Worm (Caenorhabditis elegans): ENCODE results near the gene srv-1.

Gene srv-1

ce11 chrIII:6831312-6831711 is 18.9 kb upstream of the srv-1 start:
- TF ChIP-seq cog-1 (tag; optimal IDR thresholded peaks at IDR 0.05): no peak
- TF ChIP-seq med-1 (GFP tag; optimal IDR thresholded peaks at IDR 0.05; ENCODE audit: insufficient read depth): no peak
- TF ChIP-seq klf-2 (GFP tag; conservative IDR thresholded peaks at IDR 0.05): no peak
- no peak for TF ChIP-seq flt-1 (GFP tag; IDR thresholded peaks at IDR 0.05)
- TF ChIP-seq ztf-23 (GFP tag; IDR thresholded peaks at IDR 0.05): no peak
- TF ChIP-seq ref-1 (GFP tag; conservative IDR thresholded peaks at IDR 0.05): no peak
- TF ChIP-seq T22C8.4 (GFP tag; IDR thresholded peaks at IDR 0.05): no peak
- no peak for TF ChIP-seq ztf-29 (GFP tag; IDR thresholded peaks at IDR 0.05)
- no peak for TF ChIP-seq tab-1 (GFP tag; IDR thresholded peaks at IDR 0.05)

- TF ChIP-seq ztf-29 (GFP tag; IDR thresholded peaks at IDR 0.05) (no peak), ztf-23 (GFP tag; IDR thresholded peaks at IDR 0.05) (no peak), flt-1 (GFP tag; IDR thresholded peaks at IDR 0.05) (no peak), med-1 (GFP tag; optimal IDR thresholded peaks at IDR 0.05; ENCODE audit: insufficient read depth) (no peak), tab-1 (GFP tag; IDR thresholded peaks at IDR 0.05) (no peak), ref-1 (GFP tag; conservative IDR thresholded peaks at IDR 0.05) (no peak), klf-2 (GFP tag; conservative IDR thresholded peaks at IDR 0.05) (no peak), T22C8.4 (GFP tag; IDR thresholded peaks at IDR 0.05) (no peak), cog-1 (tag; optimal IDR thresholded peaks at IDR 0.05) (no peak)
Measured at ce11 chrIII:6837320-6837719, 12.9 kb upstream of the srv-1 start.

DNA sequence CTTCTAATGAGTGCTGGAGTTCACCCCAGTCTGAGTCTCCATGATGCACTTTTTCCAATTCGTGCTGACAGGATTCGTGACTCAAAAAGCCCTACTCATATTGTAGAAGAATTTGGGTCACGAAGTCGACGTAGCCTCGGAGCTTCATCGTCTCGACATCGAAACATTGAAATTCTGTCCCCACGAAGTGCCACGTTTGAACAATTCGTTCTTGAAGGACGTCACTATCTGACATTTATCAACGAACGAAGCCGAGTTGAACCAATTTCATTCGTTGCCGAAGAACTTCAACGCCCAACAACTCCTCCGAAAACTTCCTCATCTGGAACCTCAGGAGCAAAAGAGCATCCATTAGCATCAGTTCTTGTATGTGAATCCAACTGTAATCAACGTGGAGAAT is 11.1 kb upstream of the srv-1 start:
- no peak for TF ChIP-seq klf-2 (GFP tag; conservative IDR thresholded peaks at IDR 0.05)
- no peak for TF ChIP-seq ref-1 (GFP tag; conservative IDR thresholded peaks at IDR 0.05)
- no peak for TF ChIP-seq tab-1 (GFP tag; IDR thresholded peaks at IDR 0.05)
- TF ChIP-seq med-1 (GFP tag; optimal IDR thresholded peaks at IDR 0.05; ENCODE audit: insufficient read depth): no peak
- no peak for TF ChIP-seq cog-1 (tag; optimal IDR thresholded peaks at IDR 0.05)
- TF ChIP-seq ztf-29 (GFP tag; IDR thresholded peaks at IDR 0.05): no peak
- TF ChIP-seq T22C8.4 (GFP tag; IDR thresholded peaks at IDR 0.05): no peak
- TF ChIP-seq ztf-23 (GFP tag; IDR thresholded peaks at IDR 0.05): no peak

ce11 chrIII:6848654-6849204 is 1.5 kb upstream of the srv-1 start, which contains the start of gene dhhc-5:
Gene dhhc-5, minus strand, starts transcription at chrIII:6849059.
- TF ChIP-seq flt-1 (GFP tag; IDR thresholded peaks at IDR 0.05): no peak
- TF ChIP-seq ztf-29 (GFP tag; IDR thresholded peaks at IDR 0.05): no peak
- no peak for TF ChIP-seq ref-1 (GFP tag; conservative IDR thresholded peaks at IDR 0.05)
- no peak for TF ChIP-seq tab-1 (GFP tag; IDR thresholded peaks at IDR 0.05)
- no peak for TF ChIP-seq klf-2 (GFP tag; conservative IDR thresholded peaks at IDR 0.05)
- no peak for TF ChIP-seq med-1 (GFP tag; optimal IDR thresholded peaks at IDR 0.05; ENCODE audit: insufficient read depth)
- TF ChIP-seq T22C8.4 (GFP tag; IDR thresholded peaks at IDR 0.05): no peak
- no peak for TF ChIP-seq ztf-23 (GFP tag; IDR thresholded peaks at IDR 0.05)
- no peak for TF ChIP-seq cog-1 (tag; optimal IDR thresholded peaks at IDR 0.05)

DNA sequence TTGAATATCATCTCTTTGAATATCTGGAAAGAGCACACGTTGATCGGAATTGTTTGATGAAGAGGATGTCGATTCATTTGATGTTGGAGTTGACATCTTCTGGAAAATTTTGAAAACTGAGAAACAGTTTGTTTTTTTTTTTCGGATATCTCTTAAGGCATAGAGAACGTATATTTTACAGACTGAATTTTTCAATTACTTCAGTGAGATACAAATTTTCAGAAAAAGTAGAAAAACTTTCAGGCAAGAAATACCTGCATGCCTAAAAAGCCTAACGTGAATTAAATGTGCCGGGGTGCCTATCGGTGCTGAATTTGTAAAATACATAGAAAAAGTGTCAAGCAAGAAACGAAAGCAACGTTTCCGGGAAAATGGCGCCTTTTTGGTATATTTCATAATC is 6.5 kb downstream of the srv-1 start, which contains the start of gene zak-1:
Gene zak-1, minus strand, starts transcription at position 101 of the 400 bp plus-strand sequence.
- no peak for TF ChIP-seq ztf-23 (GFP tag; IDR thresholded peaks at IDR 0.05)
- no peak for TF ChIP-seq ref-1 (GFP tag; conservative IDR thresholded peaks at IDR 0.05)
- TF ChIP-seq med-1 (GFP tag; optimal IDR thresholded peaks at IDR 0.05; ENCODE audit: insufficient read depth): no peak
- TF ChIP-seq flt-1 (GFP tag; IDR thresholded peaks at IDR 0.05): no peak
- no peak for TF ChIP-seq T22C8.4 (GFP tag; IDR thresholded peaks at IDR 0.05)
- no peak for TF ChIP-seq tab-1 (GFP tag; IDR thresholded peaks at IDR 0.05)
- TF ChIP-seq klf-2 (GFP tag; conservative IDR thresholded peaks at IDR 0.05): no peak
- TF ChIP-seq ztf-29 (GFP tag; IDR thresholded peaks at IDR 0.05): no peak
- TF ChIP-seq cog-1 (tag; optimal IDR thresholded peaks at IDR 0.05): no peak

- TF ChIP-seq cog-1 (tag; optimal IDR thresholded peaks at IDR 0.05): no peak
- TF ChIP-seq klf-2 (GFP tag; conservative IDR thresholded peaks at IDR 0.05): no peak
- no peak for TF ChIP-seq ref-1 (GFP tag; conservative IDR thresholded peaks at IDR 0.05)
- TF ChIP-seq med-1 (GFP tag; optimal IDR thresholded peaks at IDR 0.05; ENCODE audit: insufficient read depth): no peak
Measured at ce11 chrIII:6857390-6857848, 7.2 kb downstream of the srv-1 start.

DNA sequence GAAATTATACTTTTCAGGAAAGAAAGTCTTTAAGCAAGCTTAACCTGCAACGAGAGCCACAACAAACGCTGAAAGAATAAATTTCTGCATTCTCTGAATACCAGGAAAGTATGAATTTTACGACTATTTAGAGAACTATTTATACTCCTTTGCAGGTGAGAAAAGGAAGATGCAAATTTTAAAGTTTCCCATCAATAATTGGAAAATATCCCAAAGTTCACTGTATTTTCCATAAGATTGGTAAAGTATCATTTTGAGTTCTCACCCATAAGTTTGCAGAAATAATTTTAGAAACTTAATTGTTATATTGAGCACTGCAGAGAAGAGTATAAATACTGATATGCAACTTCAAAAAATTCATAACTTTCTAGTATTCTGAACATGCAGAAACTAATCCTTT is 9.3 kb downstream of the srv-1 start, which contains the start of gene clec-158:
Gene clec-158, minus strand, starts transcription at position 101 of the 400 bp plus-strand sequence.
- TF ChIP-seq cog-1 (tag; optimal IDR thresholded peaks at IDR 0.05) (no peak), ztf-23 (GFP tag; IDR thresholded peaks at IDR 0.05) (no peak), med-1 (GFP tag; optimal IDR thresholded peaks at IDR 0.05; ENCODE audit: insufficient read depth) (no peak), ztf-29 (GFP tag; IDR thresholded peaks at IDR 0.05) (no peak), ref-1 (GFP tag; conservative IDR thresholded peaks at IDR 0.05) (no peak), klf-2 (GFP tag; conservative IDR thresholded peaks at IDR 0.05) (no peak), T22C8.4 (GFP tag; IDR thresholded peaks at IDR 0.05) (no peak)

ce11 chrIII:6863901-6864300 is 13.7 kb downstream of the srv-1 start, which contains the start of gene sma-3:
Gene sma-3, minus strand, starts transcription at chrIII:6863968.
- TF ChIP-seq ztf-29 (GFP tag; IDR thresholded peaks at IDR 0.05) (no peak), tab-1 (GFP tag; IDR thresholded peaks at IDR 0.05) (no peak), T22C8.4 (GFP tag; IDR thresholded peaks at IDR 0.05) (no peak), flt-1 (GFP tag; IDR thresholded peaks at IDR 0.05) (no peak)

DNA sequence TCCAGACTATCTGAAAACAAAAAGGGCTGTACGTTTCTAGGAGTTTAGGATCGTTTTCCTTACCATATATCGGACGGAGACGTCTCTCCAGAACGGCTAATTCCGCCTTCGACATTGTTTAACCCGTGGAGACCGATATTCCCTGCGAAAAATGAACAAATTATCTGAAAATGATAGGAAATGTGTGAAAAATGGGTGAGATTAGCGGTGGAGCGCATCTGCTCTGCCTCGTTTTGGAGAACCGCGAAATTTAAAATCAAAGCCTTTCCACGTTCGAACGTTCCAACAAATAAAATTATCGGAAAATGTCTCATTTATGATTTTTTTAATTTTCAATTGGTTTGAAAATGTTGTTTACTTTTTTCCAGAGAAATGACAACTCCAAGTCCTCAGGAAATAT is 19.1 kb downstream of the srv-1 start, which contains the start of the genes cra-1 and kbp-1:
Gene cra-1, minus strand, starts transcription at position 193 of the 400 bp plus-strand sequence.
Gene kbp-1, plus strand, starts transcription at position 366 of the 400 bp plus-strand sequence.
- TF ChIP-seq klf-2 (GFP tag; conservative IDR thresholded peaks at IDR 0.05) (no peak), ref-1 (GFP tag; conservative IDR thresholded peaks at IDR 0.05) (no peak), ztf-29 (GFP tag; IDR thresholded peaks at IDR 0.05) (no peak), med-1 (GFP tag; optimal IDR thresholded peaks at IDR 0.05; ENCODE audit: insufficient read depth) (no peak), tab-1 (GFP tag; IDR thresholded peaks at IDR 0.05) (no peak), ztf-23 (GFP tag; IDR thresholded peaks at IDR 0.05) (no peak)

- TF ChIP-seq ref-1 (GFP tag; conservative IDR thresholded peaks at IDR 0.05) (no peak), cog-1 (tag; optimal IDR thresholded peaks at IDR 0.05) (no peak), tab-1 (GFP tag; IDR thresholded peaks at IDR 0.05) (no peak), flt-1 (GFP tag; IDR thresholded peaks at IDR 0.05) (no peak), ztf-29 (GFP tag; IDR thresholded peaks at IDR 0.05) (no peak), med-1 (GFP tag; optimal IDR thresholded peaks at IDR 0.05; ENCODE audit: insufficient read depth) (no peak), klf-2 (GFP tag; conservative IDR thresholded peaks at IDR 0.05) (no peak), T22C8.4 (GFP tag; IDR thresholded peaks at IDR 0.05) (no peak), ztf-23 (GFP tag; IDR thresholded peaks at IDR 0.05) (no peak)
Measured at ce11 chrIII:6869996-6870395, 19.8 kb downstream of the srv-1 start, which contains the start of gene K04C2.8. Gene K04C2.8, plus strand, starts transcription at chrIII:6870296.
